Fruit fly (Drosophila melanogaster): Measurements from ENCODE around the gene Rad17.
A peak's percentile ranks its signal among the peaks of the same experiment; 100 is the strongest.

Rad17 gene

DNA sequence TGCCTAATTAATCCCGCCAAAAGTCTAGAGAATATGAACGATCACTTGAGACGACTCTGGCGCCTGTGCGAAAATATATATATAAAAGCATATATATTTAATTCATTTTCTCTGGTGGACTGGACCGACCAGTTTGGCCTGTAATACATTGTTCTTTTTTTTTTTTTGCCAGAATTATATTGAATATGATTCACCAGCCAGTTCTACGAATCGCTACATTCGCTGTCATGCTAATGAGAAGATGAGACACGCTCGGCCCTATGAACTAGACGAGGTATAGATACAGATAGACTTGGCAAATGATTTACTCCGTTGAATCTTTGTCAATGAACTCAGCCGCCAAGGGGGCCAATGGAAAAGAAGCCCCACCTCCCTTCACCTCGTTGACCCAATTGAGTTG lies 24.3 kb upstream of the Rad17 start:
- TF ChIP-seq ss (GFP tag; optimal IDR thresholded peaks at IDR 0.05) (peak in 1 of 2 experiments; percentile 16), topi (GFP tag; optimal IDR thresholded peaks at IDR 0.05) (no peak)

DNA sequence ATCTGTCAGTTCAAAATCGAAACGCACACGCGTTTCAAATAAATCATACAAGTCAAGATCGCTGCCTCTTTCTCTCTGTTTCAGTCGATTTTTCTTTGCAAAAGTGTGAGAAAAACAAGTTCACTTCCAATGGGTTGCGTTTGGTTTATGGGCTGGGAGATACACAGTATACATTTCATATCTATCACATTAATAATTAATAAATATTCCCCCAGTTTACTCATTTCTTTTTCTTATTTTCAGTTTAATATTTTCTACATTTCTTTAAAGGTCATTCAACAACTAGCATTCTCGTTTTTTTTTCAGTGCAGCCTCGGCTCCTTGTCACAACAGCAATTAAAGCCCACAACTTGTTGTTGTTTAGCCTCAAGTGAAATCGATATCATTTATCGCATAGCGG lies 20.9 kb upstream of the Rad17 start:
- TF ChIP-seq CG6854 (GFP tag; optimal IDR thresholded peaks at IDR 0.05) (no peak), Ets21C (GFP tag; optimal IDR thresholded peaks at IDR 0.05) (no peak), CG11294 (GFP tag; IDR thresholded peaks at IDR 0.05) (peak; percentile 56; the same call in 1 of the 2 replicates), CG7368 (GFP tag; optimal IDR thresholded peaks at IDR 0.05) (peak; percentile 14), Blimp-1 (GFP tag; optimal IDR thresholded peaks at IDR 0.05) (no peak), lz (GFP tag; optimal IDR thresholded peaks at IDR 0.05) (peak; percentile 52), spab (GFP tag; optimal IDR thresholded peaks at IDR 0.05) (no peak), CG6808 (GFP tag; optimal IDR thresholded peaks at IDR 0.05) (peak; percentile 41), cyc (GFP tag; optimal IDR thresholded peaks at IDR 0.05) (peak; percentile 38), CG31627 (GFP tag; optimal IDR thresholded peaks at IDR 0.05) (peak; percentile 11), OdsH (GFP tag; optimal IDR thresholded peaks at IDR 0.05) (peak; percentile 63), Smox (GFP tag; optimal IDR thresholded peaks at IDR 0.05) (peak; percentile 42), CG6163 (GFP tag; IDR thresholded peaks at IDR 0.05) (peak; percentile 88), CG8632 (GFP tag; optimal IDR thresholded peaks at IDR 0.05) (peak; percentile 38), Gug (GFP tag; IDR thresholded peaks at IDR 0.05) (peak; percentile 65), CG4318 (GFP tag; optimal IDR thresholded peaks at IDR 0.05) (peak; percentile 51), CG3032 (tag; optimal IDR thresholded peaks at IDR 0.05) (peak; percentile 31), Eip78C (GFP tag) (peak; percentile 98), CG11902 (GFP tag; optimal IDR thresholded peaks at IDR 0.05) (peak; percentile 29), acj6 (GFP tag; optimal IDR thresholded peaks at IDR 0.05) (peak; percentile 48), Hr4 (GFP tag; optimal IDR thresholded peaks at IDR 0.05) (peak; percentile 76), CG8319 (GFP tag; optimal IDR thresholded peaks at IDR 0.05) (no peak), dsx (GFP tag; optimal IDR thresholded peaks at IDR 0.05; ENCODE audit: poor library complexity, severe bottlenecking) (peak; percentile 59), fd59A (GFP tag; optimal IDR thresholded peaks at IDR 0.05) (no peak), Lpt (GFP tag; optimal IDR thresholded peaks at IDR 0.05) (peak; percentile 78), CG34406 (GFP tag; optimal IDR thresholded peaks at IDR 0.05) (peak; percentile 34), salr (GFP tag; optimal IDR thresholded peaks at IDR 0.05) (peak in 1 of 2 experiments; percentile 61), net (GFP tag; optimal IDR thresholded peaks at IDR 0.05) (peak; percentile 76), CG32006 (GFP tag; optimal IDR thresholded peaks at IDR 0.05) (peak; percentile 81), svp (GFP tag) (peak; percentile 88), Sox102F (GFP tag; optimal IDR thresholded peaks at IDR 0.05) (peak; percentile 43), esn (GFP tag; optimal IDR thresholded peaks at IDR 0.05) (peak; percentile 53), CG6276 (GFP tag; optimal IDR thresholded peaks at IDR 0.05) (peak; percentile 56), pdm3 (GFP tag; optimal IDR thresholded peaks at IDR 0.05) (peak; percentile 71), CG16779 (tag; optimal IDR thresholded peaks at IDR 0.05) (peak; percentile 22), Hr38 (GFP tag; optimal IDR thresholded peaks at IDR 0.05) (no peak), CG11762 (GFP tag; optimal IDR thresholded peaks at IDR 0.05; ENCODE audit: insufficient read depth) (peak; percentile 35), CG15336 (GFP tag; IDR thresholded peaks at IDR 0.05) (peak; percentile 93), CG9139 (GFP tag; optimal IDR thresholded peaks at IDR 0.05) (peak; percentile 38), CG3919 (GFP tag; optimal IDR thresholded peaks at IDR 0.05) (peak; percentile 72), eg (GFP tag; IDR thresholded peaks at IDR 0.05) (peak; percentile 92), CG10669 (GFP tag; optimal IDR thresholded peaks at IDR 0.05) (peak; percentile 34), Sox15 (GFP tag; optimal IDR thresholded peaks at IDR 0.05) (no peak), CG6792 (GFP tag; optimal IDR thresholded peaks at IDR 0.05) (peak; percentile 31), Met (GFP tag; optimal IDR thresholded peaks at IDR 0.05) (peak; percentile 48), fd85E (GFP tag; optimal IDR thresholded peaks at IDR 0.05) (no peak), fkh (GFP tag; optimal IDR thresholded peaks at IDR 0.05) (no peak), Eip75B (GFP tag; optimal IDR thresholded peaks at IDR 0.05) (peak; percentile 75)

All from whole organism, prepupa.